Fruit fly (Drosophila melanogaster): ENCODE results near the gene GAPsec.

GAPsec gene

DNA sequence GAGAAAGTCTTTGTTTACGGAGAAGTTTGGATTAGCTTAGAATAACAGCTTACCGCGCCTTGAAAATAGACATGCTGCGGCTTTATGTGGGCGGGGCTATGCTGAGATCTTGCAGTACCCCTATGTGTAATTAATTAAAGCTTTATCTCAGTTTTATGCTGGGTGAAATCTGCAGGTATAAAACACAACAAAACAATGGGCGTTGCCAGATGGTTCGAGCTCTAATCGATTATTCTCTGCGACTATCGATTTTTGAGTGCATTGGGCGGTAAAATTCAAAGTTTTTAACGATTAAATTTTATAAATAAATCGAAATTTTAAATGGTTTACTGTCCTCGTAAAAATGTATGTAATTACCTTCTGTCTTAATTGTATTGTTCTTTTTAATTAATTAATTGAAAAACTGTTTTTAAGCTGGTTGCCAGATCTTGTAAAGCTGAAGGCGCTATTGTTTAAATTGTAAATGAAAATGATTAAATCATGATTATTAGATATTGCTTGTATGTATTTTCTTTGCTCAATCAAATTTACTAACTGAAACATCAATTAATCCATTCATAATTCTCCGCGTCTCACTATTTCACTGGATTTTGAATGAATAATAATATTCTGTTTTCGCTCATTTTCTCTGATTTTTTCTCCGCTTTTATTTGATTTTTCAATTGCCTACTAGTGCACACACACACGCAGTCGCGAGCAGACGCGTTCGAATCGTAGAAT lies at the start of gene GAPsec, which contains the start of gene Zasp66:
TSS of gene GAPsec (minus strand) at position 200 of the 720 bp plus-strand sequence.
TSS of gene Zasp66 (plus strand) at position 670 of the 720 bp plus-strand sequence.
- no peak for TF ChIP-seq Myc (optimal IDR thresholded peaks at IDR 0.05)

DNA sequence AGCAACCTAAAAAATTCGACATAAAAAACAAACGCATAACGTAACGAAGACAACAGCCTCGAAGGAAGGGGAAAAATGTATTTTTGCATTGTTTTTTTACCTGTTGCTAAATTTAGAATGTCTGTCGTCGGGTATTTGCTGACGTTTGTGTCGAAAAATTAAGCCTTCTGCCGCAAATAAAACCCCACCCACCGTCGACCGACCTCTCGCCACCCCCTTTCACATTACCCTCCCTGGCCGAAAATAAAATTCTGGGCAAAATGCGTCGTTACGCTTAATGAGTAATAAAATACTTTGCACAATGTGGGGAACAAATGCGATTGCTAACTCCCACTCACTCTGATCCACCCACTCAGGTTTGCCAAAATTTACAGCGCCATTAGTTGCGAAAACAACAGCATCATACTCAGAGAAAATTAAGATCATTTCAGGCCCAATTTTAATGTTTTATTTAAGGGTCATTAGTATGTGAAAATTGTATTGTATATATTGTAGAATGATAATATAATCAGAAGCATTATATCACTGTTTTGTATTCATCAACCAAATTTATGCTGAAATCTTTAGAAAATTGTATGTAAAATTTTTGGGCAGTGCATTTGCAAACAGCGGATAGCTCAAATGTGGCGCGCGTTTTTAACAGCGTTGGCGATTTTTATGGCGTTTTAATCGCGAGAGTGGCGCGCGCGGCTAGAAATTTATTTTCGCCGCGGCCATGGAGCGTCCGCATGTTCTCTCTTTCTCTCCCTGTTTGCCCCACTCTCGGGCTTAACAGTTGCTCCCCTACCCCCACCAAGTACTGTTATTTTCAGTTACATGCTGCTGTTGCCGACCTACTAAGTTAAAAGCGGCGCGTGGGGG lies 48.7 kb upstream of the GAPsec start:
- no peak for TF ChIP-seq h (optimal IDR thresholded peaks at IDR 0.05)
- no peak for TF ChIP-seq insv (optimal IDR thresholded peaks at IDR 0.05)
- TF ChIP-seq Sin3A (optimal IDR thresholded peaks at IDR 0.05), result no peak
- TF ChIP-seq Myc (optimal IDR thresholded peaks at IDR 0.05), result no peak
- TF ChIP-seq ttk (optimal IDR thresholded peaks at IDR 0.05), result no peak
- no peak for TF ChIP-seq psq (optimal IDR thresholded peaks at IDR 0.05)

DNA sequence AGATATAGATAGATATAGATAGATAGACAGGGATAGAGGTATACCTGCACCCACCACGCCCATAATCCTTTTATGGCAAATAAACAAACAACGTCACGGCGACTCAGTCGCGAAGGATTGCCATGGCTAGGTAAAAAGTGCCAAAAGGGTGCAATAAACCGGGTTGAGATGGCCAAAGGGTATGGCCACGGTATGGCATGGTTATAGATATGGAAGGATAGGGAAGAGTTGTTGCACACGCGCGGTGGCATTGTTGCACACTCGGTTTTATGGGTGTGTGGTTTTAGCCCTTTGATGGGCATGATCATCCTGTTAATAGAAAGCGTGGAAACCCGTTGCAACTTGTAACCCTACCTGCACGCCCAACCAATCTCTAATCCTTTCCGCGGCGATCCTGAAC lies 47.3 kb upstream of the GAPsec start:
- TF ChIP-seq ttk (optimal IDR thresholded peaks at IDR 0.05), result no peak
- TF ChIP-seq Myc (optimal IDR thresholded peaks at IDR 0.05), result no peak
- no peak for TF ChIP-seq h (optimal IDR thresholded peaks at IDR 0.05)
- no peak for TF ChIP-seq insv (optimal IDR thresholded peaks at IDR 0.05)
- TF ChIP-seq psq (optimal IDR thresholded peaks at IDR 0.05), result no peak
- TF ChIP-seq Sin3A (optimal IDR thresholded peaks at IDR 0.05), result no peak

DNA sequence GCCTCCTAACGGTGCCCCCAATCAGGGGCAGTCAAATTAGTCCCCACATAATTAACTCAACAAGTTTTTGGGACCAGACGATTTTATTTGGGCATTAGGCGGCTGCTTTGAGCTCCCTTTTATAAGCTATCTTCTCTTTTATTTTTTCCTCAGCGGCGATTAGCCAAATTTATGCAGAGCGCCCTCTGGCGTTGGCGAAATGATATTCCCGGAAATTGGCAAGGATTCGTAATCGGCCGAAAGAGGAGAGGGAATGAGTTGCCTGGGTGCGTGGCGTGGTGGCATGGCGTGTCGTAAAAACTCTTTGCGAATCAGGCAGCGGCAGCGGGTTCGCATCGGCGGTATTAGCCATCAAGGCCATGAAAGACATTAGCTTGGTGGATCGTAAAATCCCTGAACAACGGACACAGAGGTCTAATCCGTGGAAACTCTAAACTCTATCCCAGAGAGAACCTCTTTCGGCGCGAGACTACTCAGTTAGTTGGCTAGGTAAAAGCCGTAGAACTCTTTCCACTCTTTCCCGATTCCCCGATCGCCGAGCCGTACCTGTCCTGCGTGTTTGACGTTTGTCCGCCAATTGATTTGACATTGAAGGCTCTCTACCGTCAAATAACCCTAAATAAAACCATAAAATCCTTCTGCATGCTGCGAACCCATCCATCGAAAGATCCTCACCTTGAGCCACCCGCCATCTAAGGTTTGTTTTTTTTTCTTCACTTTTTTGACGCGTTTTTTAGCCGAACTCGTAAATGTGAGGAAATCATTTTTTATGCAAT lies 46.3 kb upstream of the GAPsec start:
- TF ChIP-seq h (optimal IDR thresholded peaks at IDR 0.05) (no peak), Myc (optimal IDR thresholded peaks at IDR 0.05) (no peak)

DNA sequence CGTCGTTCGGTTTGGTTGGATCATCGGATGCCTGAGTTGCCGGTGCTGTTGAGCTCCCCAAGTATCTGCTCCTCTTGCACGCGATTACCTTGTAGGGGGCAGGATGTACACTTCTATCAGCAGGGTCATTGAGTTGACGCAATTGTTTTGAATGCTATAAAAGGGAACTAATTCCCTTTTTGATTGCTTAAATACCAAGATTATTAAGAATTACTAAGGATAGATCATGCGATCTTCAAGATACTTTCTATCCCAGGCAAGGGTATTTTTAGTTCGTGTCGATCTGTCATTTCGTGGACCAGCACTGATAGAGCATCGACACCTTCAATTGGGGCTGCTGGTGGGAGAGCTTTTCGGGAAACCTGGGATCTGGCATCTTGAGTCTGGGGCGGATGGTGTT lies 45.4 kb upstream of the GAPsec start:
- TF ChIP-seq insv (optimal IDR thresholded peaks at IDR 0.05) (no peak), ttk (optimal IDR thresholded peaks at IDR 0.05) (no peak), Myc (optimal IDR thresholded peaks at IDR 0.05) (no peak), h (optimal IDR thresholded peaks at IDR 0.05) (no peak), psq (optimal IDR thresholded peaks at IDR 0.05) (no peak), Sin3A (optimal IDR thresholded peaks at IDR 0.05) (no peak)

DNA sequence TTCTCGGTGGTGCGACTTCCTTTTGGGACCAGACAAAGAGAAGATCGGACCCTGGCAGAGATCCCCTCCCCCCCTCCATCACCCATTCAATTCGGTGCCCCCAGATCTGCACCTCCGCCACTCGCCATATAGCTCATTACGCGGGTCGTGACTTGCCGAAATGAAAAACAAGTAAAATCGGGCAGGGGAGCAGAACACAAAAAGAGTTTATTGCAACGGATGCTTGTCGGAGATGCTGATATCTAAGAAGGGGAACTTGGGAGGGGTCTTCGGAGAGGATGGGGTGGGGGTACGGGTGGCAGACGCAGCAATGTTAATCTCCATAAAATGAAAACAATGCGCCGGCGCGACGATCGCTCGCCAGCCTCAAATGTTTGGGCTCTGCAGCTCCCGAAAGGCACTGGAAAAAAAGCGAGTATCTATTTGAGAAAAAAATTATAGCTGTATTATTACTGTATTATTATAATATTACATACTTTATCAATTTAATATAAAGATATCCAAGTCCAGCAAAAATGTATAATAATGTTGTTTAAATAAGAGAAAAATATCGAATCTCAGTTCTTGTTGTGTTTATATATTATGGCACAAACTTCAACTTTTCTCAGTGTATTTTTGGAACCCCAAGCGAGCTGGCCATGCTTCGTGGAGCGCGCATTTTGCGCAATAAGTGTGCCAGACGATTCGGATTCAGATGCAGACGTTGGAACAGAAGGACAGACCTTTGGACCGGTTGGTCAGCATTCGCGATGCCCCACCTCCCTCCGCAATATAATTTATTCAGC lies 44.3 kb upstream of the GAPsec start:
- TF ChIP-seq h (optimal IDR thresholded peaks at IDR 0.05) (no peak), insv (optimal IDR thresholded peaks at IDR 0.05) (no peak), Myc (optimal IDR thresholded peaks at IDR 0.05) (no peak), Sin3A (optimal IDR thresholded peaks at IDR 0.05) (no peak), ttk (optimal IDR thresholded peaks at IDR 0.05) (no peak), psq (optimal IDR thresholded peaks at IDR 0.05) (no peak)

DNA sequence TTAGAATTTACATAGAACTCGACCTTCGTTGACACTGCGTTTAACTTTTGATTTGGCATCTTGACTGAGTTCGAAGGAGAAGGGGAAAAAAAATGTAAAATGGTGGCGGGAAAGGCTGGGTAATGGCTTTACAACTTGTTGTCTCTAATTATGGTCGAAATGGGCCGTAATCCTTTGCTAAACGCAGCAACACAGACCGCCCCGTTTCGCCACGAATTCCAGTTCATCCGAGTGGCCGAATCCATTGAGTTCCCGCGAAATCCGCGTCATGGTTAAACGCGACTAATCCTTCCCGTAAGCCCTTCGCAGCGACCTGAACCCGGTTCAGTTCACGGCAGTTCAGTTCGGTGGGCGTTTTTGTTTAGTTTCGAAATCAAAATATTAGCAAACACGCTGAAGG lies 42.4 kb upstream of the GAPsec start:
- TF ChIP-seq insv (optimal IDR thresholded peaks at IDR 0.05) (no peak), Myc (optimal IDR thresholded peaks at IDR 0.05) (no peak), Sin3A (optimal IDR thresholded peaks at IDR 0.05) (no peak), h (optimal IDR thresholded peaks at IDR 0.05) (no peak), psq (optimal IDR thresholded peaks at IDR 0.05) (no peak), ttk (optimal IDR thresholded peaks at IDR 0.05) (no peak)

DNA sequence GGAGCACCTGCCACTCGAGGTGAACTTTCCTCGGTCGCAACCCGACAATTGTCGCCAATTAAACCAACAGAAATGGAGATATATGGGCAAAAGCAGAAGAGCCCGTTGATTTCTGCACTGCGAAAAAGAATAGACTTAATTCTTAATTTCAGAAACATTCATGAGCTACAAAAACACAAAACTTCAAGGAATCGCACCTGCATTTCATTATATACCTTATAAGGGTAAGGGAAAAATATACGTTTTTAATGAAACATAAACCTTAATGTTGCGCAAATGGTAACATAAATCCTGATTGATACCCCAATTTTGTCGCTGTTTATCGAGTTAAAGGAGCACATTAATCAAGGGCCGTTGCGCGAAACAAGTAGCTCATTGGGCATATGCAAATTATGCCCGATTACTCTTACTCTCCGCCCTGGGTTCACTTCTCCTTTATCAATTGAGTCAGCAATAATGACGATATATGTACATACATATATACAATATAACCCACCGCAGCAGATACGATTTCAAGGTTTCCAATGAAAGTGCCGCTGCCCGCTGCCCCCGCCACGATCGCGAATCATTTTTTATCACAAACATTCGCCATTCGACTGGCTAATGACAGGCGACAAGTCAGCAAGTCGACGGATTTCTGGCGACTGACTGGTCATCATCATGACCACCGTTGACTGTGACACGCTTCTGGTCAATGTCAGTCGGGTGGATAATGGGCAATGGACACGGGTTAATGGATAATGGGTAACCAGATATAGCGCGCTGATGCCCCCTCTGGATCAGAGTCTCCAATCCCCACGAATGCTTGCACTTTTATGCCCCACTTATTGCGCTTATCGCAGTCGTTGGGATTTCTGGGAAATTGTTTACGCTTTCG lies 38.3 kb upstream of the GAPsec start:
- TF ChIP-seq insv (optimal IDR thresholded peaks at IDR 0.05) (no peak), psq (optimal IDR thresholded peaks at IDR 0.05) (no peak), ttk (optimal IDR thresholded peaks at IDR 0.05) (no peak), Myc (optimal IDR thresholded peaks at IDR 0.05) (no peak), h (optimal IDR thresholded peaks at IDR 0.05) (no peak), Sin3A (optimal IDR thresholded peaks at IDR 0.05) (no peak)

DNA sequence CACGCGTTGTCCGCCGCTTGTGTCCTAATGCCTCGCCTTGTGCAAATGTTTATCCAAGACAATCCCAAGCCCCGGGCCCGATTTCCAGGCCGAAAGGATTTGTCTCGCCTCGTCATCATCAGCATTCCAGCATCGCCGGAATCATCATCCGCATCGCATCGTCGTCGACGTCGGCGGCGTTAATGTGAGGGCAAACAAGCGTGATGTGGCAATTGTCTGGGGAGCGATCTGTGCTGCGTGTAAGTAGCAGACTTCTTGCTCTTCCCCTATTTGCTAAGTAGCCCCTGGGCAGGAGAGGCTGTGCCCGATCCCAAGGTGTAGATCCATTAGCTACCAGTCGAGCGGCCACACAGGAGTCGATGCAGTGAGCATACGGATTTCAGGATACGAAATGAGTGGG lies 37.1 kb upstream of the GAPsec start:
- TF ChIP-seq insv (optimal IDR thresholded peaks at IDR 0.05), result no peak
- no peak for TF ChIP-seq Myc (optimal IDR thresholded peaks at IDR 0.05)
- no peak for TF ChIP-seq Sin3A (optimal IDR thresholded peaks at IDR 0.05)
- no peak for TF ChIP-seq h (optimal IDR thresholded peaks at IDR 0.05)
- no peak for TF ChIP-seq psq (optimal IDR thresholded peaks at IDR 0.05)
- no peak for TF ChIP-seq ttk (optimal IDR thresholded peaks at IDR 0.05)

DNA sequence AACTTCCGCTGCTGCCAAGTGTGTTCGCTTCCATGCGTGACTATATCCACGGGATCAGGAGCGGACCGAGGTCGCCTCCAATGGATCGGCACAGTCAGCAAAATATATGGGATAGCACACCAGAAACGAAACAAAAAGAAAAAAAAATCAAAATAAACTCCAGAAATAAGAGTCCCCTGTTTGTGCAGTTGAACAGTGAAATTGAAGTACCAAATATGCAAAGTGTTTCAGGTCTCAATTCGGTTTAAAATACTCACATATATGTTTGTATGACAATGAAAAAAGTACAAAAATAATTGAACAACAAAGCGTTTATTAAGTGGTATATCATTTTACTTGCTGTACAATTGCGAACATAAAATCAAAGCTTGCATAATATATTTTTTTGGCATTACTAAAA lies 35.9 kb upstream of the GAPsec start:
- TF ChIP-seq psq (optimal IDR thresholded peaks at IDR 0.05) (no peak), h (optimal IDR thresholded peaks at IDR 0.05) (no peak), insv (optimal IDR thresholded peaks at IDR 0.05) (no peak), ttk (optimal IDR thresholded peaks at IDR 0.05) (no peak)

DNA sequence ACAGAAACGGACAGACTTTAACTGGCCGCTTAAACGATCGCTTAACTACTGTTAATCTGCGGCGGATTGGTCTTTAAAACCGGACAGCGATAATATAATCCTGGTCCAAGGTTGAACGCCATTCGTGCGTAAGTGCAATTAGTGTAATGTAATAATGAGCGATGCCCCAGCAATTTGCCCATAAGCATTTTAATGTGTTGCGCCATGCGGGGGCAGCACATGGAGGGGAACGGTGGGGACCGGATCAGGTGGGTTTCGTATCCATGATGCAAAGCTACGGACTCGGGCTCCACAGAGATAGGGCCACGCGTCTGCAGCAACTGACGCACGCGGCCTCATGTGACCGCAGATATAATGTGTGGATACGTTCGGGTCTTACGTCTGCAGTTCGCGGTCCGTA lies 34.1 kb upstream of the GAPsec start:
- no peak for TF ChIP-seq h (optimal IDR thresholded peaks at IDR 0.05)
- no peak for TF ChIP-seq ttk (optimal IDR thresholded peaks at IDR 0.05)
- no peak for TF ChIP-seq psq (optimal IDR thresholded peaks at IDR 0.05)
